Fruit fly (Drosophila melanogaster) whole organism, embryonic: ENCODE results near the gene CG5892.
A peak's percentile ranks its signal among the peaks of the same experiment; 100 is the strongest.

Source experiments
- Bdp1 ChIP-seq: fragments of 200-800 bp; sonication (Bioruptor generic); optimal IDR thresholded peaks from 3 replicates; lab custom pipeline; 2016; ENCODE audit warnings: missing biosample characterization, missing genetic modification characterization
- CG10979 ChIP-seq: fragments of 200-800 bp; sonication (Bioruptor generic); optimal IDR thresholded peaks from 2 replicates; lab custom pipeline; 2018; ENCODE audit warnings: missing biosample characterization, mild to moderate bottlenecking, missing genetic modification characterization, moderate library complexity
- CG11504 ChIP-seq: fragments of 200-800 bp; sonication (Bioruptor generic); optimal IDR thresholded peaks from 3 replicates; lab custom pipeline; 2019; ENCODE audit warnings: missing biosample characterization, mild to moderate bottlenecking, missing genetic modification characterization, moderate library complexity
- CG12104 ChIP-seq: fragments of 200-800 bp; sonication (Bioruptor generic); optimal IDR thresholded peaks from 3 replicates; lab custom pipeline; 2016; ENCODE audit warnings: missing biosample characterization, missing genetic modification characterization
- CG1529 ChIP-seq: fragments of 200-800 bp; sonication (Bioruptor generic); optimal IDR thresholded peaks from 3 replicates; lab custom pipeline; 2018; ENCODE audit warnings: missing biosample characterization, missing genetic modification characterization
- CG17328 ChIP-seq: fragments of 200-800 bp; sonication (Bioruptor generic); IDR thresholded peaks from 2 replicates; pipeline ENCODE4 v1.3.6; 2022; ENCODE audit warnings: missing biosample characterization, missing genetic modification characterization
- CG2678 ChIP-seq: fragments of 200-800 bp; sonication (Bioruptor generic); optimal IDR thresholded peaks from 3 replicates; lab custom pipeline; 2019; ENCODE audit warnings: missing biosample characterization, mild to moderate bottlenecking, missing genetic modification characterization, moderate library complexity
- CG31388 ChIP-seq: fragments of 200-800 bp; sonication (Bioruptor generic); optimal IDR thresholded peaks from 2 replicates; lab custom pipeline; 2016; ENCODE audit warnings: missing biosample characterization, missing genetic modification characterization
- CG31441 ChIP-seq: fragments of 200-800 bp; sonication (Bioruptor generic); IDR thresholded peaks from 2 replicates; pipeline ENCODE4 v1.3.6; 2022; ENCODE audit warnings: missing biosample characterization, missing genetic modification characterization
- CG32772 ChIP-seq: fragments of 200-800 bp; sonication (Bioruptor generic); IDR thresholded peaks from 2 replicates; pipeline ENCODE4 v1.3.6; 2022; ENCODE audit warnings: missing biosample characterization, missing genetic modification characterization
- CG34422 ChIP-seq: fragments of 200-800 bp; sonication (Bioruptor generic); IDR thresholded peaks from 3 replicates; pipeline ENCODE4 v1.3.6; 2022; ENCODE audit warnings: missing biosample characterization, missing genetic modification characterization
- CG5245 ChIP-seq: fragments of 200-800 bp; sonication (Bioruptor generic); optimal IDR thresholded peaks from 3 replicates; lab custom pipeline; 2016; ENCODE audit warnings: missing biosample characterization, missing genetic modification characterization
- CG6654 ChIP-seq: fragments of 200-800 bp; sonication (Bioruptor generic); optimal IDR thresholded peaks from 2 replicates; lab custom pipeline; 2017; ENCODE audit warnings: missing biosample characterization, mild to moderate bottlenecking, missing genetic modification characterization
- CG7556 ChIP-seq: fragments of 200-800 bp; sonication (Bioruptor generic); optimal IDR thresholded peaks from 2 replicates; lab custom pipeline; 2017; ENCODE audit warnings: missing biosample characterization, mild to moderate bottlenecking, missing genetic modification characterization
- CG7839 ChIP-seq: fragments of 200-800 bp; sonication (Bioruptor generic); optimal IDR thresholded peaks from 3 replicates; lab custom pipeline; 2018; ENCODE audit warnings: missing biosample characterization, mild to moderate bottlenecking, missing genetic modification characterization, moderate library complexity
- CG7963 ChIP-seq: fragments of 200-800 bp; sonication (Bioruptor generic); IDR thresholded peaks from 3 replicates; pipeline ENCODE4 v1.3.6; 2022; ENCODE audit warnings: missing biosample characterization, missing genetic modification characterization; ENCODE audit not compliant: partially characterized antibody
- CG8924 ChIP-seq: fragments of 200-800 bp; optimal IDR thresholded peaks from 3 replicates; lab custom pipeline; 2019; ENCODE audit warnings: missing biosample characterization, mild to moderate bottlenecking, missing genetic modification characterization, moderate library complexity
- CG9437 ChIP-seq: fragments of 200-800 bp; sonication (Bioruptor generic); optimal IDR thresholded peaks from 2 replicates; lab custom pipeline; 2018; ENCODE audit warnings: missing biosample characterization, mild to moderate bottlenecking, missing genetic modification characterization
- CTCF ChIP-seq: fragments of 200-800 bp; sonication (Bioruptor generic); optimal IDR thresholded peaks from 2 replicates; lab custom pipeline; 2017; ENCODE audit warnings: missing biosample characterization, mild to moderate bottlenecking, missing genetic modification characterization, moderate library complexity
- D19A ChIP-seq: fragments of 200-800 bp; optimal IDR thresholded peaks from 3 replicates; lab custom pipeline; 2019; ENCODE audit warnings: missing biosample characterization, mild to moderate bottlenecking, missing genetic modification characterization, moderate library complexity
- Deaf1 ChIP-seq: fragments of 200-800 bp; optimal IDR thresholded peaks from 3 replicates; lab custom pipeline; 2019; ENCODE audit warnings: missing biosample characterization, mild to moderate bottlenecking, missing genetic modification characterization, moderate library complexity
- Drgx ChIP-seq: fragments of 200-800 bp; sonication (Bioruptor generic); IDR thresholded peaks from 2 replicates; pipeline ENCODE4 v1.3.6; 2022; ENCODE audit warnings: missing biosample characterization, missing genetic modification characterization
- ERR ChIP-seq: fragments of 200-800 bp; sonication (Bioruptor generic); optimal IDR thresholded peaks from 2 replicates; lab custom pipeline; 2016; ENCODE audit warnings: missing biosample characterization, missing genetic modification characterization
- Eip74EF ChIP-seq, 2 experiments: fragments of 200-800 bp in 1 of 2; fragments of >200 bp in 1 of 2; sonication (Bioruptor generic) in 1 of 2; optimal IDR thresholded peaks; 2 replicates each; lab custom pipeline; 2017 to 2019; ENCODE audit warnings: missing biosample characterization in 2 of 2, missing genetic modification characterization in 2 of 2, mild to moderate bottlenecking in 1 of 2, moderate library complexity in 1 of 2
- HLH3B ChIP-seq: fragments of 200-800 bp; sonication (Bioruptor generic); IDR thresholded peaks from 2 replicates; pipeline ENCODE4 v1.3.6; 2022; ENCODE audit warnings: missing biosample characterization, missing genetic modification characterization
- HmgZ ChIP-seq: fragments of 200-800 bp; sonication (Bioruptor generic); optimal IDR thresholded peaks from 2 replicates; lab custom pipeline; 2018; ENCODE audit warnings: missing biosample characterization, mild to moderate bottlenecking, missing genetic modification characterization
- MESR4 ChIP-seq: fragments of 200-800 bp; sonication (Bioruptor generic); optimal IDR thresholded peaks from 2 replicates; lab custom pipeline; 2018; ENCODE audit warnings: missing biosample characterization, mild to moderate bottlenecking, missing genetic modification characterization, moderate library complexity
- MTF-1 ChIP-seq: fragments of 200-800 bp; sonication (Bioruptor generic); optimal IDR thresholded peaks from 2 replicates; lab custom pipeline; 2018; ENCODE audit warnings: missing biosample characterization, mild to moderate bottlenecking, missing genetic modification characterization, borderline replicate concordance
- Max ChIP-seq: fragments of 200-800 bp; sonication (Bioruptor generic); optimal IDR thresholded peaks from 2 replicates; lab custom pipeline; 2016; ENCODE audit warnings: missing biosample characterization, mild to moderate bottlenecking, missing genetic modification characterization
- Mrtf ChIP-seq: fragments of 200-800 bp; sonication (Bioruptor generic); IDR thresholded peaks from 3 replicates; pipeline ENCODE4 v1.3.6; 2022; ENCODE audit warnings: missing biosample characterization, missing genetic modification characterization
- NC2α ChIP-seq: fragments of 200-800 bp; sonication (Bioruptor generic); optimal IDR thresholded peaks from 2 replicates; lab custom pipeline; 2016; ENCODE audit warnings: missing biosample characterization, missing genetic modification characterization
- Ptx1 ChIP-seq: fragments of 200-800 bp; sonication (Bioruptor generic); IDR thresholded peaks from 2 replicates; pipeline ENCODE4 v1.3.6; 2022; ENCODE audit warnings: missing biosample characterization, missing genetic modification characterization
- Sox102F ChIP-seq: fragments of 200-800 bp; sonication (Bioruptor generic); optimal IDR thresholded peaks from 2 replicates; lab custom pipeline; 2018; ENCODE audit warnings: missing biosample characterization, mild to moderate bottlenecking, missing genetic modification characterization, moderate library complexity
- Xbp1 ChIP-seq: fragments of 200-800 bp; sonication (Bioruptor generic); optimal IDR thresholded peaks from 3 replicates; lab custom pipeline; 2016; ENCODE audit warnings: missing biosample characterization, mild to moderate bottlenecking, missing genetic modification characterization
- Xrp1 ChIP-seq: fragments of 200-800 bp; sonication (Bioruptor generic); IDR thresholded peaks from 2 replicates; pipeline ENCODE4 v1.3.6; 2022; ENCODE audit warnings: missing biosample characterization, missing genetic modification characterization
- ash1 ChIP-seq: fragments of 200-800 bp; sonication (Bioruptor generic); optimal IDR thresholded peaks from 2 replicates; lab custom pipeline; 2018; ENCODE audit warnings: missing biosample characterization, mild to moderate bottlenecking, missing genetic modification characterization
- dmrt11E ChIP-seq: fragments of 200-800 bp; sonication (Bioruptor generic); optimal IDR thresholded peaks from 3 replicates; lab custom pipeline; 2018; ENCODE audit warnings: missing biosample characterization, mild to moderate bottlenecking, missing genetic modification characterization, moderate library complexity
- eve ChIP-seq, 2 experiments: fragments of >200 bp; optimal IDR thresholded peaks; 2 replicates each; lab custom pipeline; 2017; ENCODE audit warnings: missing biosample characterization in 2 of 2, missing genetic modification characterization in 2 of 2
- gsb-n ChIP-seq: fragments of 200-800 bp; sonication (Bioruptor generic); optimal IDR thresholded peaks from 3 replicates; lab custom pipeline; 2018; ENCODE audit warnings: missing biosample characterization, mild to moderate bottlenecking, missing genetic modification characterization
- lov ChIP-seq, 2 experiments: fragments of 200-800 bp in 1 of 2; fragments of >200 bp in 1 of 2; sonication (Bioruptor generic) in 1 of 2; IDR thresholded peaks in 1 of 2; optimal IDR thresholded peaks in 1 of 2; 2 replicates in 1 of 2; 3 replicates in 1 of 2; pipeline versions ENCODE4 v1.3.6 to Lab custom; 2017 to 2022; ENCODE audit warnings: missing biosample characterization in 1 of 2, missing genetic modification characterization in 1 of 2
- oc ChIP-seq: fragments of 200-800 bp; sonication (Bioruptor generic); optimal IDR thresholded peaks from 2 replicates; lab custom pipeline; 2018; ENCODE audit warnings: missing biosample characterization, mild to moderate bottlenecking, missing genetic modification characterization, moderate library complexity
- onecut ChIP-seq: fragments of 200-800 bp; sonication (Bioruptor generic); IDR thresholded peaks from 2 replicates; pipeline ENCODE4 v1.3.6; 2022; ENCODE audit warnings: missing biosample characterization, missing genetic modification characterization
- row ChIP-seq: fragments of 200-800 bp; sonication (Bioruptor generic); IDR thresholded peaks from 3 replicates; pipeline ENCODE4 v1.3.6; 2022; ENCODE audit warnings: missing biosample characterization, missing genetic modification characterization
- sc ChIP-seq, 3 experiments: fragments of >200 bp in 2 of 3; fragments of 200-800 bp in 1 of 3; sonication (Bioruptor generic) in 1 of 3; optimal IDR thresholded peaks; 2 replicates in 2 of 3; 3 replicates in 1 of 3; lab custom pipeline; 2017; ENCODE audit warnings: mild to moderate bottlenecking in 1 of 3, missing biosample characterization in 1 of 3, missing genetic modification characterization in 1 of 3, missing genetic modification reagents in 1 of 3
- so ChIP-seq: fragments of 200-800 bp; sonication (Bioruptor generic); IDR thresholded peaks from 3 replicates; pipeline ENCODE4 v1.3.6; 2022; ENCODE audit warnings: missing biosample characterization, missing genetic modification characterization
- ssp ChIP-seq: fragments of 200-800 bp; sonication (Bioruptor generic); IDR thresholded peaks from 2 replicates; pipeline ENCODE4 v1.3.6; 2022; ENCODE audit warnings: missing biosample characterization, missing genetic modification characterization
- tin ChIP-seq: fragments of 200-800 bp; sonication (Bioruptor generic); optimal IDR thresholded peaks from 3 replicates; lab custom pipeline; 2016; ENCODE audit warnings: missing biosample characterization, missing genetic modification characterization
- ttk ChIP-seq: fragments of 200-800 bp; sonication (Bioruptor generic); IDR thresholded peaks from 2 replicates; pipeline ENCODE4 v2.1.2; 2022; ENCODE audit warnings: missing biosample characterization, missing genetic modification characterization
- yki ChIP-seq: fragments of >200 bp; optimal IDR thresholded peaks from 3 replicates; lab custom pipeline; 2018

CG5892 gene

dm6 chr3R:21205680-21206326 lies 36.6 kb upstream of the CG5892 start (continued):
- TF ChIP-seq CG5245 (GFP tag; lab: Kevin White, UChicago) (no peak), Deaf1 (tag; lab: Kevin White, UChicago) (no peak), Drgx (peak; percentile 90), row (peak; percentile 43), CG17328 (GFP tag; lab: Robert Waterston, UW) (peak; percentile 37; the same call in 1 of the 2 replicates), Eip74EF (GFP tag; optimal IDR thresholded peaks at IDR 0.05; lab: Kevin White, UChicago) (peak in 1 of 2 experiments; percentile 40), ERR (GFP tag; lab: Kevin White, UChicago) (no peak), yki (lab: Kevin White, UChicago) (no peak), Mrtf (GFP tag; lab: Robert Waterston, UW) (peak; percentile 21; the same call in 1 of the 3 replicates), Bdp1 (GFP tag; lab: Kevin White, UChicago) (no peak), CG9437 (GFP tag; lab: Kevin White, UChicago) (peak; percentile 51), dmrt11E (tag; lab: Kevin White, UChicago) (peak; percentile 5), CG6654 (GFP tag; lab: Kevin White, UChicago) (peak; percentile 15), ash1 (GFP tag; lab: Kevin White, UChicago) (no peak), CG11504 (tag; lab: Kevin White, UChicago) (peak; percentile 68), CG32772 (peak; percentile 53; the same call in 1 of the 2 replicates), MESR4 (no peak), HLH3B (GFP tag; lab: Robert Waterston, UW) (peak; percentile 50; the same call in 1 of the 2 replicates), tin (GFP tag; lab: Kevin White, UChicago) (peak; percentile 15), onecut (GFP tag; lab: Robert Waterston, UW) (peak; percentile 28; the same call in 1 of the 2 replicates), ssp (GFP tag; lab: Robert Waterston, UW) (peak; percentile 48; the same call in 1 of the 2 replicates), MTF-1 (GFP tag; lab: Kevin White, UChicago) (no peak), Xbp1 (GFP tag; lab: Kevin White, UChicago) (peak; percentile 36), CG1529 (peak; percentile 32), CG7839 (tag; lab: Kevin White, UChicago) (peak; percentile 42), CG12104 (GFP tag; lab: Kevin White, UChicago) (peak; percentile 19), lov (optimal IDR thresholded peaks at IDR 0.05; lab: Kevin White, UChicago) (no peak), lov (GFP tag; IDR thresholded peaks at IDR 0.05; lab: Robert Waterston, UW) (peak; percentile 61; the same call in 1 of the 3 replicates), Xrp1 (peak; percentile 55; the same call in 1 of the 2 replicates), CG34422 (GFP tag; lab: Robert Waterston, UW) (peak; percentile 17; the same call in 1 of the 3 replicates), Ptx1 (peak; percentile 52), eve (GFP tag; optimal IDR thresholded peaks at IDR 0.05; lab: Kevin White, UChicago) (no peak), sc (optimal IDR thresholded peaks at IDR 0.05; lab: Kevin White, UChicago) (no peak), sc (GFP tag; optimal IDR thresholded peaks at IDR 0.05; lab: Kevin White, UChicago) (peak; percentile 25), NC2α (GFP tag; lab: Kevin White, UChicago) (no peak), CG2678 (tag; lab: Kevin White, UChicago) (peak; percentile 46), CG7963 (GFP tag; lab: Robert Waterston, UW) (no peak), so (peak; percentile 50; the same call in 1 of the 3 replicates), CG31441 (GFP tag; lab: Robert Waterston, UW) (peak; percentile 61), CG8924 (peak; percentile 21), Sox102F (GFP tag; lab: Kevin White, UChicago) (peak; percentile 38), CG7556 (GFP tag; lab: Kevin White, UChicago) (peak; percentile 60), CTCF (GFP tag; lab: Kevin White, UChicago) (peak; percentile 14), D19A (peak; percentile 49), gsb-n (peak; percentile 15), ttk (GFP tag; lab: Robert Waterston, UW) (peak; percentile 42), CG31388 (no peak), Max (GFP tag; lab: Kevin White, UChicago) (peak; percentile 4), CG10979 (tag; lab: Kevin White, UChicago) (peak; percentile 58), oc (tag; lab: Kevin White, UChicago) (peak; percentile 55), HmgZ (tag; lab: Kevin White, UChicago) (no peak)
